Worm (Caenorhabditis elegans) whole organism, mixed stage, embryonic: ENCODE data around the gene K08D8.3.

Experiments used
- nhr-2 ChIP-seq: fragments of 150-350 bp; optimal IDR thresholded peaks from 2 replicates; lab custom pipeline; 2014; ENCODE audit warnings: missing biosample characterization, missing genetic modification characterization
- pha-4 ChIP-seq: fragments of 150-350 bp; optimal IDR thresholded peaks from 2 replicates; lab custom pipeline; 2018; ENCODE audit warnings: missing biosample characterization, missing genetic modification reagents, missing genetic modification characterization
- zip-8 ChIP-seq: fragments of 150-350 bp; optimal IDR thresholded peaks from 2 replicates; lab custom pipeline; 2014; ENCODE audit warnings: missing biosample characterization, missing genetic modification characterization
- ztf-11 ChIP-seq: fragments of 150-350 bp; optimal IDR thresholded peaks from 2 replicates; lab custom pipeline; 2014; ENCODE audit warnings: missing biosample characterization, missing genetic modification characterization

DNA sequence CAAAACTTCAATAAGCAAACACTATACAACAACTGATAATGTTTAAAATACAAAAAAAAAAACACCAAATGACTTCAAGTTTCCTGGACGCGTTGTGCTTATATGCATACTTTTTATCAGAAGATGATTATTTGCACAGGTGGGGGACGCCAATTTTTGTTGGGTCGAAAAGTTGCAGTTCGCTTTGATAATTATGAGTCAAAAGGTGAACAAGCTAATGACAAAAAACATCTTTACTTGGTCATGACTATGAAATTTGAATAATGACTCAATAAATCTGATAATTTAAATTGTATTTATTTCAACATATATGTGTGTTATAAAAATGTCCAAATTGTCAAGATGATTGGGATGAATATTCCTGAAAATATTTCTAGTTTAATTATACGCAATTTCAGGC, 23.3 kb downstream of the K08D8.3 start, which contains the start of gene ZK896.4:
- no peak for TF ChIP-seq nhr-2
- no peak for TF ChIP-seq zip-8 (tag; lab: Kevin White, UChicago)
- no peak for TF ChIP-seq ztf-11 (tag; lab: Kevin White, UChicago)
- TF ChIP-seq pha-4 = no peak
